Fruit fly (Drosophila melanogaster): ENCODE results near the gene TyrRII.

DNA sequence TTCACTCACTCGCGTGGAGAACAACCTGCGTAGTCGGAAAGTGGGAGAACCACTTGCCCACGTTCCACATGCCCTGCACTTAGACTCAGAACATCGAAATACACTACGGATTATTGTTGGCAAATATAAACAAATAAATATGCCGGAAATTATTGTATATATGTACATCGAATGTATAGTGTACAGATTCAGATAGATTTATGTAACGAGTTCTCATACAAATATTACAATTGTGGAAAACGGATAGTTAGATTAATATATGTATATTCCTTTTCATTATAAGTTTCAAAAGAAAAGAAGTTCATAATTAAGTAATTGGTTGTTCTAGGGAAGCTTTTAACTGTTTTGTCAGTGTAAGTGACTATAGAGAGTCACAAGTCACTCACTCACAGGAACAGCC lies 38.1 kb downstream of the TyrRII start:
- TF ChIP-seq CG8478 (optimal IDR thresholded peaks at IDR 0.05) (no peak), CTCF (optimal IDR thresholded peaks at IDR 0.05) (no peak)
